Worm (Caenorhabditis elegans) whole organism, late embryonic: ENCODE data around the gene npr-4.

Experiments used
- K02D7.2 ChIP-seq: sonication (generic microtip); optimal IDR thresholded peaks from 2 replicates; lab custom pipeline; 2017; ENCODE audit warnings: mild to moderate bottlenecking, missing genetic modification characterization, missing compliant biosample characterization
- K09A11.1 ChIP-seq: sonication (generic microtip); optimal IDR thresholded peaks from 2 replicates; lab custom pipeline; 2017; ENCODE audit warnings: antibody characterized with exemption, mild to moderate bottlenecking, missing genetic modification characterization, missing compliant biosample characterization; ENCODE audit not compliant: insufficient read depth
- T23F11.4 ChIP-seq: fragments of 200-800 bp; sonication (Bioruptor generic); optimal IDR thresholded peaks from 2 replicates; lab custom pipeline; 2018; ENCODE audit warnings: mild to moderate bottlenecking, missing genetic modification characterization, missing compliant biosample characterization
- ahr-1 ChIP-seq: sonication (generic microtip); optimal IDR thresholded peaks from 2 replicates; lab custom pipeline; 2016; ENCODE audit warnings: missing genetic modification characterization, missing compliant biosample characterization
- ceh-14 ChIP-seq: sonication (generic microtip); optimal IDR thresholded peaks from 2 replicates; lab custom pipeline; 2016; ENCODE audit warnings: missing genotype, missing genetic modification characterization, missing compliant biosample characterization
- ceh-34 ChIP-seq: sonication (generic microtip); optimal IDR thresholded peaks from 2 replicates; lab custom pipeline; 2016; ENCODE audit warnings: mild to moderate bottlenecking, missing genetic modification characterization, missing compliant biosample characterization
- ceh-45 ChIP-seq: fragments of 200-800 bp; sonication (Bioruptor generic); IDR thresholded peaks from 2 replicates; pipeline ENCODE4 v1.3.6; 2022; ENCODE audit warnings: missing genetic modification reagents, missing genetic modification characterization, missing compliant biosample characterization
- ceh-9 ChIP-seq: sonication (generic microtip); optimal IDR thresholded peaks from 2 replicates; lab custom pipeline; 2016; ENCODE audit warnings: mild to moderate bottlenecking, missing genetic modification characterization, inconsistent platforms, missing compliant biosample characterization
- che-1 ChIP-seq: sonication (generic microtip); optimal IDR thresholded peaks from 2 replicates; lab custom pipeline; 2016; ENCODE audit warnings: mild to moderate bottlenecking, missing genetic modification characterization, missing compliant biosample characterization
- dmd-4 ChIP-seq: sonication (generic microtip); optimal IDR thresholded peaks from 2 replicates; lab custom pipeline; 2016; ENCODE audit warnings: borderline replicate concordance, missing genetic modification characterization, missing compliant biosample characterization
- ets-4 ChIP-seq: sonication (generic microtip); optimal IDR thresholded peaks from 2 replicates; lab custom pipeline; 2016; ENCODE audit warnings: missing genetic modification characterization, missing compliant biosample characterization
- eyg-1 ChIP-seq: sonication (generic microtip); optimal IDR thresholded peaks from 2 replicates; lab custom pipeline; 2016; ENCODE audit warnings: missing genotype, missing genetic modification characterization, missing compliant biosample characterization
- fax-1 ChIP-seq: sonication (generic microtip); optimal IDR thresholded peaks from 2 replicates; lab custom pipeline; 2016; ENCODE audit warnings: missing genotype, missing genetic modification characterization, missing compliant biosample characterization
- fkh-10 ChIP-seq: fragments of 150-350 bp; optimal IDR thresholded peaks from 2 replicates; lab custom pipeline; 2014; ENCODE audit warnings: missing biosample characterization, missing genetic modification reagents, missing genetic modification characterization
- fkh-6 ChIP-seq: sonication (generic microtip); optimal IDR thresholded peaks from 2 replicates; lab custom pipeline; 2016; ENCODE audit warnings: missing genetic modification characterization, missing compliant biosample characterization
- hlh-13 ChIP-seq: fragments of 200-800 bp; sonication (Bioruptor generic); optimal IDR thresholded peaks from 2 replicates; lab custom pipeline; 2018; ENCODE audit warnings: mild to moderate bottlenecking, missing genetic modification characterization, missing compliant biosample characterization
- hlh-6 ChIP-seq: sonication (generic microtip); optimal IDR thresholded peaks from 2 replicates; lab custom pipeline; 2016; ENCODE audit warnings: missing genotype, missing genetic modification characterization, missing compliant biosample characterization
- hlh-8 ChIP-seq: sonication (generic microtip); optimal IDR thresholded peaks from 2 replicates; lab custom pipeline; 2016; ENCODE audit warnings: missing genotype, missing genetic modification characterization, missing compliant biosample characterization
- lin-11 ChIP-seq: fragments of 200-800 bp; sonication (Bioruptor generic); optimal IDR thresholded peaks from 2 replicates; lab custom pipeline; 2018; ENCODE audit warnings: mild to moderate bottlenecking, missing genetic modification characterization, missing compliant biosample characterization
- madf-2 ChIP-seq: sonication (generic microtip); optimal IDR thresholded peaks from 2 replicates; lab custom pipeline; 2017; ENCODE audit warnings: missing genetic modification characterization, missing compliant biosample characterization
- nhr-11 ChIP-seq: fragments of 150-350 bp; optimal IDR thresholded peaks from 2 replicates; lab custom pipeline; 2014; ENCODE audit warnings: missing biosample characterization, missing genetic modification characterization
- nhr-232 ChIP-seq: sonication (generic microtip); optimal IDR thresholded peaks from 2 replicates; lab custom pipeline; 2016; ENCODE audit warnings: missing genetic modification characterization, missing compliant biosample characterization
- pha-2 ChIP-seq: sonication (generic microtip); optimal IDR thresholded peaks from 2 replicates; lab custom pipeline; 2017; ENCODE audit warnings: mild to moderate bottlenecking, missing genetic modification characterization, missing compliant biosample characterization
- pros-1 ChIP-seq: fragments of 150-350 bp; optimal IDR thresholded peaks from 2 replicates; lab custom pipeline; 2014; ENCODE audit warnings: missing biosample characterization, missing genetic modification reagents, missing genetic modification characterization
- ref-2 ChIP-seq: sonication (generic microtip); optimal IDR thresholded peaks from 2 replicates; lab custom pipeline; 2016; ENCODE audit warnings: missing genetic modification characterization, missing compliant biosample characterization
- sdc-2 ChIP-seq: sonication (generic microtip); optimal IDR thresholded peaks from 2 replicates; lab custom pipeline; 2016; ENCODE audit warnings: missing genotype, missing genetic modification characterization, missing compliant biosample characterization
- sox-4 ChIP-seq: sonication (generic microtip); optimal IDR thresholded peaks from 2 replicates; lab custom pipeline; 2017; ENCODE audit warnings: mild to moderate bottlenecking, missing genetic modification characterization, inconsistent platforms, missing compliant biosample characterization
- tbx-2 ChIP-seq: sonication (generic microtip); optimal IDR thresholded peaks from 2 replicates; lab custom pipeline; 2016; ENCODE audit warnings: missing genetic modification characterization, missing compliant biosample characterization
- ttx-3 ChIP-seq: sonication (generic microtip); optimal IDR thresholded peaks from 2 replicates; lab custom pipeline; 2016; ENCODE audit warnings: missing genetic modification reagents, missing genetic modification characterization, missing compliant biosample characterization
- unc-3 ChIP-seq, 2 experiments: fragments of 200-800 bp in 1 of 2; sonication (Bioruptor generic) in 1 of 2; sonication (generic microtip) in 1 of 2; conservative IDR thresholded peaks in 1 of 2; optimal IDR thresholded peaks in 1 of 2; 2 replicates each; pipeline versions ENCODE4 v1.3.6 to Lab custom; 2016 to 2022; ENCODE audit warnings: missing compliant biosample characterization in 2 of 2, missing genetic modification characterization in 2 of 2, missing genetic modification reagents in 1 of 2
- unc-42 ChIP-seq: sonication (generic microtip); optimal IDR thresholded peaks from 2 replicates; lab custom pipeline; 2016; ENCODE audit warnings: missing genotype, missing genetic modification characterization, missing compliant biosample characterization
- zip-5 ChIP-seq: sonication (generic microtip); optimal IDR thresholded peaks from 2 replicates; lab custom pipeline; 2016; ENCODE audit warnings: missing genetic modification characterization, missing compliant biosample characterization

The npr-4 gene

ce11 chrX:12517886-12518285, 33.6 kb downstream of the npr-4 start:
- TF ChIP-seq che-1 (tag; lab: Kevin White, UChicago) (no peak), sdc-2 (tag; lab: Kevin White, UChicago) (peak; percentile 40)

ce11 chrX:12517307-12517706, 34.2 kb downstream of the npr-4 start:
- TF ChIP-seq ref-2 (tag; lab: Kevin White, UChicago) (no peak), K02D7.2 (tag; lab: Kevin White, UChicago) (no peak), unc-42 (tag; lab: Kevin White, UChicago) (peak; percentile 11), ceh-34 (tag; lab: Kevin White, UChicago) (no peak)

DNA sequence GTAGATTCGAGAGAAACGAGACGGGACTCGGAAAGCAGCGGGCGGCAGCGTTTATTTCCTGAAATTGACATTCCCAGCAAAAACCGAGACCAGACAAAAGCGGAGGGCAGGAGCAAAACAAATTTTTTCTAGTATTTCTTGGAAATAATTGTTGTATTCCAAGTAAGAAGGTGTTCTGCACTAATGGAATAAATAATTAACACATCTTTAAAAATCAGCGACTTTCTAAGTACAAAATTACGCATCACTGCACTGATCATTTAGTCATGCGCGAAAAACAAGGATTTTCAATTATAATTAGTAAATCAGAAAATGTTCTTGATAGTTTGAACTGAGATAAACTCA, 35.0 kb downstream of the npr-4 start:
- TF ChIP-seq tbx-2 (tag; lab: Kevin White, UChicago), result no peak
- TF ChIP-seq pha-2 (tag; lab: Kevin White, UChicago), result no peak
- no peak for TF ChIP-seq nhr-11 (tag; lab: Kevin White, UChicago)
- TF ChIP-seq ceh-45, result no peak
- no peak for TF ChIP-seq unc-3 (GFP tag; conservative IDR thresholded peaks at IDR 0.05; lab: Robert Waterston, UW)
- TF ChIP-seq unc-3 (tag; optimal IDR thresholded peaks at IDR 0.05; lab: Kevin White, UChicago), result no peak
- TF ChIP-seq zip-5 (tag; lab: Kevin White, UChicago), result no peak
- no peak for TF ChIP-seq fkh-6 (tag; lab: Kevin White, UChicago)
- TF ChIP-seq hlh-13, result no peak
- no peak for TF ChIP-seq madf-2 (tag; lab: Kevin White, UChicago)
- TF ChIP-seq ets-4, result no peak
- no peak for TF ChIP-seq ceh-14
- TF ChIP-seq eyg-1 (tag; lab: Kevin White, UChicago), result no peak
- no peak for TF ChIP-seq dmd-4
- TF ChIP-seq che-1 (tag; lab: Kevin White, UChicago), result no peak
- no peak for TF ChIP-seq ahr-1 (tag; lab: Kevin White, UChicago)
- TF ChIP-seq, all 69 proteins: peak for 0

DNA sequence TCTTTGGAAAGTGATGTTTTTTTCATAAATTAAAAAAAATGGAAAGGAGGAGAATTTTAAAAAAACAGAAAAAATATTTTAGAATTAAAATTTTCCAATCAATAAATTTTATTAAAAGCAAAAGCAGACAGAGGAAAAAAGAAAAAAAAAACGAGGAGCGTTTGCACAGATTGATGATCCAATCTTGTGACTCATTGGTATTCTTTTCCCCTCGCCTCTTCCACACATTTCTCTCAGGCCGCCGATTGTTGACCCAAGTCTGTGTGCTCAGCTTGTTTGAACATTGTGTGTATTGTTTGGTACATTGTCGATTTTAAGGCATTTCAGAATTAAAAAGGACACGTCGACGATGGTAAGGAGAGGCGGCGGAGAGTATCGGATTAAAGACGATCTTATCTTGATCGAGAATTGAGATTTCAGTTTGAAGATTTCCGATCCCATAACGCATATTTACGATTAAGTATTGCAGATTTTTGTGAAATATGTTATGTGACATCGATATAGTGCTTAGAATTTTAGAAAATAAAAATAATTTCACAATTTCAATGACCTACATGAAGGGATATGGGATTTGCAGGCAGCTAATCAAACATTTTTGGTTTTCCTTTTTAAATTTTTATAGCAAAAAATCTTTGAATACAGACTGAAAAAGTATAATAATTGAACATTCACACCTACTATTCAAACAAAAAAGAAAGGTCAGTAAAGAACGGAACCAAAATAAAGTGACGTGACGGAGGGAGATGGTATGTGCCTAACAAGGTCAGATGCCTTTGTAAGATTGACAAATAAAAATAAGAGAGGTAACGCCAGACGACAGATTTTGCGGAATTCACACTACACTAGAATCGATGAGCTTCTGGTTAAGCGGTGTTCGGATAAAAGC, 35.6 kb downstream of the npr-4 start:
- TF ChIP-seq lin-11 (tag; lab: Kevin White, UChicago) (no peak), fkh-6 (tag; lab: Kevin White, UChicago) (no peak), pha-2 (tag; lab: Kevin White, UChicago) (peak; percentile 26), ceh-9 (tag; lab: Kevin White, UChicago) (no peak), nhr-232 (tag; lab: Kevin White, UChicago) (no peak), unc-42 (tag; lab: Kevin White, UChicago) (no peak), ahr-1 (tag; lab: Kevin White, UChicago) (no peak)
- TF ChIP-seq, all 69 proteins: peak for 1

DNA sequence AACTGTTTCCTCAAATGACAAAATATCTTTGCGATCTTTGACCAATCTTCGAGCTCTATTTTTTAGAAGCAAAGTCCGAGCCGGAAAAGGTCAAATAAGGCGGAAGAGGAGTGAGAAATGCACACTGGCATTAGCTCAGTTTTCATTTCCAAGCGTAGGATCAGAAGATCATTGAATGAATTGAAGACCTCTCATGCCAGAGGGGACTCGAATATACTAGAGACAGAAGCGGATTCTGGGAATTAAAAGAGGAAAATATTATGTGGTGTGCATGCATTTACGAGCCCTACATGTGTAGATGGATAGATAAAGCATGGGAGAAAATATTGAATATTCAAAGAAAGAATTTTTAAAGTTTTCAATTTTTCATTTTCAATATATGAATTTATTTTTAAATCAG, 38.1 kb downstream of the npr-4 start:
- TF ChIP-seq ceh-34 (tag; lab: Kevin White, UChicago) (no peak), hlh-13 (no peak)

ce11 chrX:12512472-12513137, 38.9 kb downstream of the npr-4 start:
- no peak for TF ChIP-seq hlh-6
- no peak for TF ChIP-seq ahr-1 (tag; lab: Kevin White, UChicago)
- no peak for TF ChIP-seq sox-4 (tag; lab: Kevin White, UChicago)
- no peak for TF ChIP-seq fax-1 (tag; lab: Kevin White, UChicago)
- no peak for TF ChIP-seq nhr-232 (tag; lab: Kevin White, UChicago)
- no peak for TF ChIP-seq pros-1
- TF ChIP-seq T23F11.4 (GFP tag; lab: Kevin White, UChicago), result no peak
- TF ChIP-seq ref-2 (tag; lab: Kevin White, UChicago), result no peak
- no peak for TF ChIP-seq tbx-2 (tag; lab: Kevin White, UChicago)
- no peak for TF ChIP-seq lin-11 (tag; lab: Kevin White, UChicago)
- TF ChIP-seq hlh-8 (tag; lab: Kevin White, UChicago), result no peak
- TF ChIP-seq fkh-10, result no peak
- TF ChIP-seq K09A11.1 (tag; lab: Kevin White, UChicago), result no peak
- TF ChIP-seq ttx-3 (tag; lab: Kevin White, UChicago), result no peak
- no peak for TF ChIP-seq ceh-9 (tag; lab: Kevin White, UChicago)
- TF ChIP-seq nhr-11 (tag; lab: Kevin White, UChicago), result no peak
- TF ChIP-seq ceh-34 (tag; lab: Kevin White, UChicago), result no peak
